Worm (Caenorhabditis elegans) whole organism, L3 larva: ENCODE data around the gene sru-29.

Experiments used
- aly-2 ChIP-seq: fragments of 150-350 bp; optimal IDR thresholded peaks from 2 replicates; lab custom pipeline; 2014; ENCODE audit warnings: missing biosample characterization, missing genetic modification characterization
- ama-1 ChIP-seq: fragments of 150-350 bp; optimal IDR thresholded peaks from 2 replicates; lab custom pipeline; 2018
- ceh-16 ChIP-seq: sonication (generic microtip); optimal IDR thresholded peaks from 2 replicates; lab custom pipeline; 2017; ENCODE audit warnings: missing biosample characterization, missing genetic modification characterization
- ceh-28 ChIP-seq: fragments of 150-350 bp; optimal IDR thresholded peaks from 2 replicates; lab custom pipeline; 2014; ENCODE audit warnings: missing biosample characterization, missing genetic modification reagents, missing genetic modification characterization
- ceh-82 ChIP-seq: fragments of 150-350 bp; optimal IDR thresholded peaks from 2 replicates; lab custom pipeline; 2014; ENCODE audit warnings: missing biosample characterization, missing genetic modification characterization
- ceh-9 ChIP-seq: sonication (generic microtip); optimal IDR thresholded peaks from 2 replicates; lab custom pipeline; 2018; ENCODE audit warnings: missing biosample characterization, missing genetic modification characterization
- daf-12 ChIP-seq: fragments of 150-350 bp; optimal IDR thresholded peaks from 2 replicates; lab custom pipeline; 2014; ENCODE audit warnings: missing biosample characterization, missing genetic modification reagents, missing genetic modification characterization
- egl-27 ChIP-seq: sonication (generic microtip); optimal IDR thresholded peaks from 4 replicates; lab custom pipeline; 2017; ENCODE audit warnings: missing biosample characterization, missing genetic modification reagents, missing genetic modification characterization
- egl-5 ChIP-seq: fragments of 150-350 bp; optimal IDR thresholded peaks from 2 replicates; lab custom pipeline; 2017; ENCODE audit warnings: missing biosample characterization, missing genetic modification reagents, missing genetic modification characterization, inconsistent platforms
- elt-1 ChIP-seq: fragments of 150-350 bp; optimal IDR thresholded peaks from 2 replicates; lab custom pipeline; 2014; ENCODE audit warnings: missing biosample characterization, missing genetic modification characterization
- fkh-10 ChIP-seq: sonication (generic microtip); optimal IDR thresholded peaks from 2 replicates; lab custom pipeline; 2017; ENCODE audit warnings: missing biosample characterization, missing genetic modification reagents, missing genetic modification characterization
- fkh-2 ChIP-seq: fragments of 150-350 bp; optimal IDR thresholded peaks from 2 replicates; lab custom pipeline; 2014; ENCODE audit warnings: missing biosample characterization, missing genetic modification reagents, missing genetic modification characterization
- fos-1 ChIP-seq: fragments of 150-350 bp; optimal IDR thresholded peaks from 2 replicates; lab custom pipeline; 2014; ENCODE audit warnings: missing biosample characterization, missing genetic modification characterization
- hmg-11 ChIP-seq: sonication (generic microtip); optimal IDR thresholded peaks from 2 replicates; lab custom pipeline; 2016; ENCODE audit warnings: missing genetic modification characterization, missing compliant biosample characterization
- jun-1 ChIP-seq: fragments of 150-350 bp; optimal IDR thresholded peaks from 2 replicates; lab custom pipeline; 2014; ENCODE audit warnings: missing biosample characterization, missing genetic modification reagents, missing genetic modification characterization
- lin-15B ChIP-seq: fragments of 150-350 bp; optimal IDR thresholded peaks from 2 replicates; lab custom pipeline; 2014; ENCODE audit warnings: missing biosample characterization, missing genetic modification characterization
- lsy-12 ChIP-seq: sonication (generic microtip); optimal IDR thresholded peaks from 2 replicates; lab custom pipeline; 2016; ENCODE audit warnings: mild to moderate bottlenecking, missing genetic modification characterization, missing compliant biosample characterization
- nfya-1 ChIP-seq: sonication (generic microtip); optimal IDR thresholded peaks from 2 replicates; lab custom pipeline; 2017; ENCODE audit warnings: missing genetic modification characterization, mild to moderate bottlenecking, missing compliant biosample characterization, antibody characterized with exemption, moderate library complexity; ENCODE audit not compliant: insufficient read depth
- nhr-11 ChIP-seq: fragments of 150-350 bp; optimal IDR thresholded peaks from 2 replicates; lab custom pipeline; 2014; ENCODE audit warnings: missing biosample characterization, missing genetic modification characterization
- nhr-12 ChIP-seq: fragments of 150-350 bp; optimal IDR thresholded peaks from 2 replicates; lab custom pipeline; 2014; ENCODE audit warnings: missing biosample characterization, missing genetic modification characterization
- nhr-23 ChIP-seq: fragments of 150-350 bp; optimal IDR thresholded peaks from 2 replicates; lab custom pipeline; 2014; ENCODE audit warnings: missing biosample characterization, missing genetic modification reagents, missing genetic modification characterization
- nhr-237 ChIP-seq: fragments of 150-350 bp; optimal IDR thresholded peaks from 2 replicates; lab custom pipeline; 2014; ENCODE audit warnings: missing biosample characterization, missing genetic modification characterization
- nhr-25 ChIP-seq: sonication (generic microtip); optimal IDR thresholded peaks from 2 replicates; lab custom pipeline; 2017; ENCODE audit warnings: missing biosample characterization, missing genetic modification characterization
- nhr-43 ChIP-seq: sonication (generic microtip); optimal IDR thresholded peaks from 2 replicates; lab custom pipeline; 2016; ENCODE audit warnings: mild to moderate bottlenecking, missing genetic modification characterization, missing compliant biosample characterization; ENCODE audit not compliant: poor library complexity, severe bottlenecking
- nhr-67 ChIP-seq: fragments of 150-350 bp; optimal IDR thresholded peaks from 2 replicates; lab custom pipeline; 2014; ENCODE audit warnings: missing biosample characterization, missing genetic modification characterization
- nhr-76 ChIP-seq: fragments of 150-350 bp; sonication (generic microtip); optimal IDR thresholded peaks from 5 replicates; lab custom pipeline; 2014; ENCODE audit warnings: missing biosample characterization, missing genetic modification characterization
- nhr-77 ChIP-seq: fragments of 150-350 bp; optimal IDR thresholded peaks from 2 replicates; lab custom pipeline; 2014; ENCODE audit warnings: missing biosample characterization, missing genetic modification characterization
- pha-4 ChIP-seq: fragments of 150-350 bp; optimal IDR thresholded peaks from 2 replicates; lab custom pipeline; 2014; ENCODE audit warnings: missing biosample characterization, missing genetic modification reagents, missing genetic modification characterization
- pqm-1 ChIP-seq: fragments of 150-350 bp; optimal IDR thresholded peaks from 2 replicates; lab custom pipeline; 2017; ENCODE audit warnings: missing biosample characterization, missing genetic modification characterization, inconsistent platforms
- sea-2 ChIP-seq: fragments of 150-350 bp; sonication (generic microtip); optimal IDR thresholded peaks from 4 replicates; lab custom pipeline; 2014; ENCODE audit warnings: missing biosample characterization, missing genetic modification reagents, missing genetic modification characterization
- snpc-4 ChIP-seq: fragments of 150-350 bp; optimal IDR thresholded peaks from 2 replicates; lab custom pipeline; 2014; ENCODE audit warnings: missing biosample characterization, missing genetic modification characterization
- unc-39 ChIP-seq: sonication (generic microtip); optimal IDR thresholded peaks from 4 replicates; lab custom pipeline; 2017; ENCODE audit warnings: missing biosample characterization, missing genetic modification characterization
- unc-62 ChIP-seq: fragments of 150-350 bp; sonication (generic microtip); optimal IDR thresholded peaks from 4 replicates; lab custom pipeline; 2014; ENCODE audit warnings: missing biosample characterization, missing genetic modification reagents, missing genetic modification characterization
- zag-1 ChIP-seq: fragments of 150-350 bp; optimal IDR thresholded peaks from 2 replicates; lab custom pipeline; 2014; ENCODE audit warnings: missing biosample characterization, missing genetic modification characterization
- ztf-11 ChIP-seq: fragments of 150-350 bp; optimal IDR thresholded peaks from 2 replicates; lab custom pipeline; 2014; ENCODE audit warnings: missing biosample characterization, missing genetic modification characterization
- ztf-4 ChIP-seq: fragments of 150-350 bp; optimal IDR thresholded peaks from 2 replicates; lab custom pipeline; 2014; ENCODE audit warnings: missing biosample characterization, missing genetic modification characterization

Gene sru-29

ce11 chrV:9833900-9834299 lies 22.6 kb downstream of the sru-29 start, which contains the start of gene sru-40:
sru-40 (minus strand) TSS chrV:9834000.
- TF ChIP-seq fos-1 = no peak
- no peak for TF ChIP-seq nhr-237
- TF ChIP-seq pqm-1 (tag; lab: Kevin White, UChicago) = no peak
- TF ChIP-seq nfya-1 (tag; lab: Kevin White, UChicago) = no peak
- no peak for TF ChIP-seq nhr-11 (tag; lab: Kevin White, UChicago)
- no peak for TF ChIP-seq ztf-11 (tag; lab: Kevin White, UChicago)
- TF ChIP-seq lsy-12 (tag; lab: Kevin White, UChicago) = no peak
- no peak for TF ChIP-seq nhr-43 (tag; lab: Kevin White, UChicago)
- TF ChIP-seq egl-5 = no peak
- TF ChIP-seq snpc-4 (tag; lab: Kevin White, UChicago) = no peak
- TF ChIP-seq, all 47 proteins: peak for 0

- no peak for TF ChIP-seq nfya-1 (tag; lab: Kevin White, UChicago)
- no peak for TF ChIP-seq hmg-11 (tag; lab: Kevin White, UChicago)
- no peak for TF ChIP-seq pha-4 (tag; lab: Kevin White, UChicago)
- TF ChIP-seq ceh-82 (tag; lab: Kevin White, UChicago) = no peak
- TF ChIP-seq elt-1 (tag; lab: Kevin White, UChicago) = no peak
- no peak for TF ChIP-seq egl-27
- no peak for TF ChIP-seq unc-39 (tag; lab: Kevin White, UChicago)
- TF ChIP-seq nhr-77 (tag; lab: Kevin White, UChicago) = no peak
- TF ChIP-seq ama-1 (lab: Kevin White, UChicago) = no peak
- TF ChIP-seq nhr-67 = no peak
- no peak for TF ChIP-seq snpc-4 (tag; lab: Kevin White, UChicago)
- no peak for TF ChIP-seq nhr-237
- no peak for TF ChIP-seq jun-1
- TF ChIP-seq zag-1 = no peak
- no peak for TF ChIP-seq aly-2 (tag; lab: Kevin White, UChicago)
- TF ChIP-seq ceh-16 = no peak
- TF ChIP-seq unc-62 (GFP tag; lab: Kevin White, UChicago) = no peak
- TF ChIP-seq, all 47 proteins: peak for 0
Observed at ce11 chrV:9835945-9836344, 24.7 kb downstream of the sru-29 start, which contains the start of gene sru-38. sru-38 (minus strand) TSS chrV:9836045.

- TF ChIP-seq ztf-4 (tag; lab: Kevin White, UChicago) = no peak
- TF ChIP-seq nhr-76 (tag; lab: Kevin White, UChicago) = no peak
- no peak for TF ChIP-seq sea-2 (GFP tag; lab: Kevin White, UChicago)
- TF ChIP-seq fkh-2 (tag; lab: Kevin White, UChicago) = no peak
- TF ChIP-seq ceh-28 (tag; lab: Kevin White, UChicago) = no peak
- TF ChIP-seq snpc-4 (tag; lab: Kevin White, UChicago) = no peak
- no peak for TF ChIP-seq fkh-10
- no peak for TF ChIP-seq lin-15B
- no peak for TF ChIP-seq jun-1
- TF ChIP-seq daf-12 (tag; lab: Kevin White, UChicago) = no peak
- TF ChIP-seq ceh-9 = no peak
- no peak for TF ChIP-seq egl-27
- TF ChIP-seq nhr-12 (tag; lab: Kevin White, UChicago) = no peak
- TF ChIP-seq nhr-25 (tag; lab: Kevin White, UChicago) = no peak
Observed at ce11 chrV:9837679-9838078, 26.4 kb downstream of the sru-29 start, which contains the start of gene srsx-21. srsx-21 (plus strand) TSS chrV:9837979.

- TF ChIP-seq ztf-4 (tag; lab: Kevin White, UChicago) (no peak), ceh-16 (no peak), lin-15B (no peak), nhr-237 (no peak), nhr-12 (tag; lab: Kevin White, UChicago) (no peak), ceh-28 (tag; lab: Kevin White, UChicago) (no peak), daf-12 (tag; lab: Kevin White, UChicago) (no peak), nhr-23 (tag; lab: Kevin White, UChicago) (no peak), egl-27 (no peak), hmg-11 (tag; lab: Kevin White, UChicago) (no peak), nhr-11 (tag; lab: Kevin White, UChicago) (no peak)
Observed at ce11 chrV:9841376-9841775, 30.1 kb downstream of the sru-29 start, which contains the start of gene sru-36. sru-36 (plus strand) TSS chrV:9841676.
